Worm (Caenorhabditis elegans): ENCODE data around the gene C50D2.7.

ce11 chrII:133548-134275 is 38.6 kb upstream of the C50D2.7 start, which contains the start of gene cwn-1:
- TF ChIP-seq nhr-77 (tag; optimal IDR thresholded peaks at IDR 0.05) (no peak), nhr-28 (tag; optimal IDR thresholded peaks at IDR 0.05) (no peak), ama-1 (optimal IDR thresholded peaks at IDR 0.05) (no peak), ceh-9 (tag; optimal IDR thresholded peaks at IDR 0.05) (no peak), pha-4 (tag; optimal IDR thresholded peaks at IDR 0.05) (no peak), ceh-16 (tag; optimal IDR thresholded peaks at IDR 0.05) (no peak), fkh-2 (tag; optimal IDR thresholded peaks at IDR 0.05) (no peak), lin-15B (tag; optimal IDR thresholded peaks at IDR 0.05) (no peak), pqm-1 (tag; optimal IDR thresholded peaks at IDR 0.05) (no peak), ztf-11 (tag; optimal IDR thresholded peaks at IDR 0.05) (no peak), elt-3 (tag; optimal IDR thresholded peaks at IDR 0.05) (no peak)

Data from whole organism, L3 larva.